Worm (Caenorhabditis elegans): ENCODE measurements around the gene M199.8.

M199.8 gene

DNA sequence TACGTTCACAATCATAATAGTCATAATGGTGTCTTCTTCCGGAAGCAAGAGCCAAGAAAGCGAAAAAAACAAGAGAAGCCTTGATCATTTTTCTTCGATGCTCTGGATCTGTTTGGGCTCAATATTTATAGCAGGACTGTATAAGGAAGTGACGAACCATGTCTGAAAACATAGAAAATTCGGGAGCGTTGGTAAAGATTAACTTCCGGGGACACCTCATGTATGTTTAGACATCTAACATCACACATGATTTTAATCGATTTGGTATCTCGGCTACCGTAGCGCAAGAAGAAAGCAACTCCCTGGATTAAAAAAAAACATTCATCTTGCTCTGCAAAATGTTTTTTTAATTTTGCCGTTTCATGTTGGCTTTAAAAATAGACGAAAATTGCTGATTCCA lies 7.8 kb downstream of the M199.8 start, which contains the start of gene clec-190:
TSS of gene clec-190 (minus strand) at position 101 of the 400 bp plus-strand sequence.
- TF ChIP-seq drap-1 (GFP tag; optimal IDR thresholded peaks at IDR 0.05) (no peak), nhr-2 (tag; optimal IDR thresholded peaks at IDR 0.05) (no peak), nhr-12 (tag; optimal IDR thresholded peaks at IDR 0.05) (no peak), tbx-8 (GFP tag; optimal IDR thresholded peaks at IDR 0.05) (no peak), bed-3 (GFP tag; optimal IDR thresholded peaks at IDR 0.05) (no peak), lsy-2 (tag; optimal IDR thresholded peaks at IDR 0.05) (no peak), unc-120 (tag; optimal IDR thresholded peaks at IDR 0.05; ENCODE audit: poor library complexity, severe bottlenecking) (no peak), mep-1 (tag; optimal IDR thresholded peaks at IDR 0.05) (no peak), elt-3 (tag; optimal IDR thresholded peaks at IDR 0.05) (no peak), sem-2 (GFP tag; optimal IDR thresholded peaks at IDR 0.05) (no peak), blmp-1 (tag; optimal IDR thresholded peaks at IDR 0.05) (no peak), cnd-1 (tag; optimal IDR thresholded peaks at IDR 0.05) (no peak), snpc-4 (tag; optimal IDR thresholded peaks at IDR 0.05) (no peak), nhr-76 (tag; optimal IDR thresholded peaks at IDR 0.05) (no peak), elt-1 (tag; optimal IDR thresholded peaks at IDR 0.05; ENCODE audit: borderline replicate concordance, insufficient read depth) (no peak), lin-13 (tag; optimal IDR thresholded peaks at IDR 0.05) (no peak), nhr-237 (tag; optimal IDR thresholded peaks at IDR 0.05) (no peak)

ce11 chrIV:15122882-15123281 lies 10.9 kb downstream of the M199.8 start, which contains the start of gene M199.7:
M199.7 (plus strand) TSS chrIV:15123182.
- TF ChIP-seq hlh-1 (tag; optimal IDR thresholded peaks at IDR 0.05) (no peak), bed-3 (GFP tag; optimal IDR thresholded peaks at IDR 0.05) (no peak), ces-1 (GFP tag; optimal IDR thresholded peaks at IDR 0.05) (no peak), nhr-76 (tag; optimal IDR thresholded peaks at IDR 0.05) (no peak), sem-2 (GFP tag; optimal IDR thresholded peaks at IDR 0.05) (no peak), nhr-2 (tag; optimal IDR thresholded peaks at IDR 0.05) (no peak), unc-39 (tag; optimal IDR thresholded peaks at IDR 0.05) (no peak), flh-1 (GFP tag; optimal IDR thresholded peaks at IDR 0.05) (no peak), mep-1 (tag; optimal IDR thresholded peaks at IDR 0.05) (no peak), ztf-11 (tag; optimal IDR thresholded peaks at IDR 0.05) (no peak), nhr-237 (tag; optimal IDR thresholded peaks at IDR 0.05) (no peak), elt-3 (tag; optimal IDR thresholded peaks at IDR 0.05) (no peak), tbx-8 (GFP tag; optimal IDR thresholded peaks at IDR 0.05) (no peak)

DNA sequence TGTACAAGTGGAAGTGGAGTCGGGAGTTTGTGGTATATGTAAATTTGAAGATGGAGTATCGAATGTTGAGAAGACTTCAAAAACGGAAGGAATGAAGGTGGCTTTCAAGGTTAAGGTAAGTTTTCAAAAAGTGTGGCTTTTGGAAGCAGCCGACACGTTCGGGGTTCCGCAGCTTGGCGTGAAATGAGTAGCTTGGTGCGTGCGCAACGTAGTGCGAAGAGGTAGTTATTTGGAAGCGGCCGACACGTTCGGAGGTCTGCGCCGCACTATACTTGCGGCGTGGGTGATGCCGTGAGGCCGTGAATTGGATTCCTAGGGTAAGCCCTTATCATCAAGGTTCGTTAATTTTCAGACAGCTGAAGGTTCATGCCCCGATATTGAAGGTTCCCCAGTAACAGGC lies 13.1 kb downstream of the M199.8 start, which contains the start of gene clec-189:
TSS of gene clec-189 (plus strand) at position 92 of the 400 bp plus-strand sequence.
- TF ChIP-seq blmp-1 (tag; optimal IDR thresholded peaks at IDR 0.05) (no peak), bed-3 (GFP tag; optimal IDR thresholded peaks at IDR 0.05) (no peak), nhr-12 (tag; optimal IDR thresholded peaks at IDR 0.05) (no peak), nhr-237 (tag; optimal IDR thresholded peaks at IDR 0.05) (no peak), unc-39 (tag; optimal IDR thresholded peaks at IDR 0.05) (no peak), cnd-1 (tag; optimal IDR thresholded peaks at IDR 0.05) (no peak), M03D4.4 (tag; optimal IDR thresholded peaks at IDR 0.05) (no peak), ceh-43 (GFP tag; optimal IDR thresholded peaks at IDR 0.05) (no peak), mls-2 (tag; optimal IDR thresholded peaks at IDR 0.05) (no peak), unc-120 (tag; optimal IDR thresholded peaks at IDR 0.05; ENCODE audit: poor library complexity, severe bottlenecking) (no peak), sem-2 (GFP tag; optimal IDR thresholded peaks at IDR 0.05) (no peak), lin-13 (tag; optimal IDR thresholded peaks at IDR 0.05) (no peak), unc-62 (GFP tag; optimal IDR thresholded peaks at IDR 0.05) (no peak)

DNA sequence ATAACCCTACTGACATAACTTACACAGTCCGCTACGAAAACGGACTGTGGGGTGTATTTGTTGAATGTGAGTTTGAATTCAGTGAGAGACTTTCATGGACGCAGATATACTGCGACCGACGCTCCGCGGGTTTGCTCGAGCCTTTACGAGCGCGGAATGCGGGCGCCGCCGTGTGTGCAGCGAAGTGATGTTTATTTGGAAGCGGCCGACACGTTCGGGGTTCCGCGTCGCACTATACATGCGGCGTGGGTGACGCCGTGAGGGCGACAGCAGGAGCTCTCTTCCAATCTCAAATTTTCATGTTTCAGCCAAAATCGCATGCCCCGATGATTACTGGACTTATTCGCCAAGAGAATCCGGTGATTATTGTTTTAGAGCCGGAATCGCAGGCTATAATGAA lies 14.5 kb downstream of the M199.8 start:
- TF ChIP-seq unc-62 (GFP tag; optimal IDR thresholded peaks at IDR 0.05) (no peak), tbx-8 (GFP tag; optimal IDR thresholded peaks at IDR 0.05) (no peak), hlh-1 (tag; optimal IDR thresholded peaks at IDR 0.05) (no peak), lin-32 (GFP tag; optimal IDR thresholded peaks at IDR 0.05) (no peak), drap-1 (GFP tag; optimal IDR thresholded peaks at IDR 0.05) (no peak), nhr-12 (tag; optimal IDR thresholded peaks at IDR 0.05) (no peak), lsy-2 (tag; optimal IDR thresholded peaks at IDR 0.05) (no peak), pha-4 (tag; optimal IDR thresholded peaks at IDR 0.05) (no peak), blmp-1 (tag; optimal IDR thresholded peaks at IDR 0.05) (no peak), nhr-76 (tag; optimal IDR thresholded peaks at IDR 0.05) (no peak), M03D4.4 (tag; optimal IDR thresholded peaks at IDR 0.05) (no peak)

- TF ChIP-seq ceh-39 (tag; optimal IDR thresholded peaks at IDR 0.05), result no peak
- no peak for TF ChIP-seq lin-13 (tag; optimal IDR thresholded peaks at IDR 0.05)
- no peak for TF ChIP-seq lsy-2 (tag; optimal IDR thresholded peaks at IDR 0.05)
- TF ChIP-seq nhr-237 (tag; optimal IDR thresholded peaks at IDR 0.05), result no peak
- TF ChIP-seq hlh-1 (tag; optimal IDR thresholded peaks at IDR 0.05), result no peak
- TF ChIP-seq nhr-2 (tag; optimal IDR thresholded peaks at IDR 0.05), result no peak
- TF ChIP-seq cnd-1 (tag; optimal IDR thresholded peaks at IDR 0.05), result no peak
- no peak for TF ChIP-seq ham-2 (GFP tag; optimal IDR thresholded peaks at IDR 0.05)
- TF ChIP-seq flh-1 (GFP tag; optimal IDR thresholded peaks at IDR 0.05), result no peak
- TF ChIP-seq zip-8 (tag; optimal IDR thresholded peaks at IDR 0.05), result no peak
These were observed 15.4 kb downstream of the M199.8 start, which contains the start of gene M199.136 for ce11 chrIV:15118390-15118789. M199.136 (plus strand) TSS chrIV:15118690.
